Worm (Caenorhabditis elegans): Measurements from ENCODE around the gene ZK354.2.
"Not testable (repeated sequence)": the region's sequence is repeated elsewhere in the genome, so short reads cannot be mapped to it uniquely, and the experiment has no call there.

Gene ZK354.2

DNA sequence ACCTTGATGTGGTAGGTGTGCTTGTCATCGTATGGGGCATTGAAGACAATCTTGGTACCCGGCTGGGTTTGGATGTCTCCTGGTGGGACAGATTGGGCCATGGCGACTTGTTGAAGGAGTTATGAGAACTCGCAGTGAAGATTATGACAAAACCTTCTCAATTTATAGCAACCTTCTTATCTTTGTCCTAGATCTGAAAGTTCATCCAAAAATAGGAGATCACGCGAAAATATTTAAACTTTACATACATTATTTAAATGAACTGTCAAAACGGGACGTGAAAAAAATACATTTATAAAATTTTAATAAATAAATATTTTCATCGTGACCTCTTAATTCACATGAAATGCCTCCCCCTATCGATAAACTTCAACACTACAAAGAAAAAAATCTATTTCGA lies at the start of gene ZK354.2, which contains the start of gene msp-59:
Gene ZK354.2, plus strand, starts transcription at position 395 of the 400 bp plus-strand sequence.
Gene msp-59, minus strand, starts transcription at position 101 of the 400 bp plus-strand sequence.
- TF ChIP-seq ama-1 (optimal IDR thresholded peaks at IDR 0.05); flt-1 (GFP tag; IDR thresholded peaks at IDR 0.05); ceh-36 (tag; optimal IDR thresholded peaks at IDR 0.05): not testable (repeated sequence)

DNA sequence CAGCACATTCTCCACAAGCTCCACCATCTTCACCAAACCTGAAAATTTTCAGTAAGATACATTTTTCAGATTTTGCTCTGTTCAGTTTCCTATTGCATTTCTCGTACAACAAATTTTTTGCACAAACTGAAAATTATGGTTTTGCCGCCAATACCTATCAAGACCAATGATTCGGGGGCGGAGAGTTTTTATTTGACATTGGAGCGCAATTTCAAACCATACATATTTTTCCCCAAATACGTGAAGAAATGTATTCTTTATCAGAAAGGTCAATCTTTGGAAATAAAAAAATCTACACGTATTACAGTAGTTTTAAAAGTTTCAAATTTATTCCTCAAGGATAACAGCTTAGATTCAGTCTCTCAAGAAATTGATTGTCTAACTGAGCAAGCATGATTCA lies 46.7 kb upstream of the ZK354.2 start, which contains the start of gene F36H12.5:
Gene F36H12.5, plus strand, starts transcription at position 301 of the 400 bp plus-strand sequence.
- TF ChIP-seq hmbx-1 (tag; optimal IDR thresholded peaks at IDR 0.05): no peak

DNA sequence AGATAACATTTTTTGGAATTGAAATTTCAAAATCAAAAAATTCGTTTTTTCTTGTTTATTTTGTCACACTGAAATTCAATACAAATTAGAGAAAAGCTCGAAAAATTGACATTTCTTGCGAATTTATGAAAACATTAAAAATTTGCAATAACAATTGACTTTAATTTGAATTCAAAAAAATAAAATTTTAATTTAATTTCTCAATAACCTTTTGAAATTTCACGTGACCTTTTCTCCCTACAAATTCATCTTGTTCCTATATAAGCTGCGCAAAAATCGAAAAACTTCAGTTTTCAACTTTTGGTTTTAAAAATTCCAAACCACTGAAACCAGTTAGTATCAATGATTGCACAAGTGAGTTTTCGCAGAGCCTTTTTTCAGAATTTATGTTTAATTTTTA lies 44.4 kb upstream of the ZK354.2 start, which contains the start of gene F36H12.4:
Gene F36H12.4, plus strand, starts transcription at position 301 of the 400 bp plus-strand sequence.
- TF ChIP-seq tbx-37 (GFP tag; conservative IDR thresholded peaks at IDR 0.05): no peak
- no peak for TF ChIP-seq hnd-1 (tag; optimal IDR thresholded peaks at IDR 0.05)
- no peak for TF ChIP-seq B0310.2 (tag; optimal IDR thresholded peaks at IDR 0.05)
- no peak for TF ChIP-seq ama-1 (optimal IDR thresholded peaks at IDR 0.05)
- no peak for TF ChIP-seq pes-1 (GFP tag; IDR thresholded peaks at IDR 0.05)
- TF ChIP-seq ceh-13 (GFP tag; optimal IDR thresholded peaks at IDR 0.05): no peak
- no peak for TF ChIP-seq ets-7 (tag; optimal IDR thresholded peaks at IDR 0.05)
- no peak for TF ChIP-seq hmg-4 (GFP tag; optimal IDR thresholded peaks at IDR 0.05)
- TF ChIP-seq sea-1 (GFP tag; conservative IDR thresholded peaks at IDR 0.05): no peak
- TF ChIP-seq scrt-1 (GFP tag; IDR thresholded peaks at IDR 0.05): no peak
- TF ChIP-seq aly-1 (tag; optimal IDR thresholded peaks at IDR 0.05): no peak
- TF ChIP-seq ceh-36 (tag; optimal IDR thresholded peaks at IDR 0.05): no peak
- TF ChIP-seq tra-4 (tag; optimal IDR thresholded peaks at IDR 0.05): no peak
- TF ChIP-seq tbx-11 (GFP tag; IDR thresholded peaks at IDR 0.05): no peak
- no peak for TF ChIP-seq flt-1 (GFP tag; IDR thresholded peaks at IDR 0.05)
- TF ChIP-seq F13C5.2 (tag; optimal IDR thresholded peaks at IDR 0.05): no peak
- TF ChIP-seq hmbx-1 (tag; optimal IDR thresholded peaks at IDR 0.05): no peak

DNA sequence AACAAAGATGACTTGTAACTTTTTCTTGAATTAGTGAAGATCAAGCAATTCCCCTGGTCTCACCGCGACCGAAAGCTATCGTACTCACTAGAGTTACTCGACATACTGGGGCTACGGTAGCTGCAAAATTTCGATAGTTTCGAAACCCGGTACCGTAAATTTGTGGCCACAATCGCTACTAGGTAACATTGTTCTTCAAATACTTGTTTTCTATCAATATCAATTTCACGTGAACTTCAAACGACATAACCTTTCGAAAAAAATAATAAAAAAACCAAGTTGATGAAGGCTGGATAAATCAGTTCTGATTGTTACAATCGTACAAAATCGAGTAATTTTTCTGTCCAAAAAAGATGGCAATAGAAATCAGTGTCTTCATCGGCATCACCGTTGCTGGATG lies 40.7 kb upstream of the ZK354.2 start, which contains the start of gene F36H12.3:
Gene F36H12.3, plus strand, starts transcription at position 301 of the 400 bp plus-strand sequence.
- TF ChIP-seq pes-1 (GFP tag; IDR thresholded peaks at IDR 0.05) (no peak), ceh-36 (tag; optimal IDR thresholded peaks at IDR 0.05) (no peak), tra-4 (tag; optimal IDR thresholded peaks at IDR 0.05) (no peak), hmbx-1 (tag; optimal IDR thresholded peaks at IDR 0.05) (no peak), F13C5.2 (tag; optimal IDR thresholded peaks at IDR 0.05) (no peak), hnd-1 (tag; optimal IDR thresholded peaks at IDR 0.05) (no peak), B0310.2 (tag; optimal IDR thresholded peaks at IDR 0.05) (no peak), tbx-11 (GFP tag; IDR thresholded peaks at IDR 0.05) (no peak), ceh-13 (GFP tag; optimal IDR thresholded peaks at IDR 0.05) (no peak), aly-1 (tag; optimal IDR thresholded peaks at IDR 0.05) (no peak), scrt-1 (GFP tag; IDR thresholded peaks at IDR 0.05) (no peak), ama-1 (optimal IDR thresholded peaks at IDR 0.05) (no peak), sea-1 (GFP tag; conservative IDR thresholded peaks at IDR 0.05) (no peak), tbx-37 (GFP tag; conservative IDR thresholded peaks at IDR 0.05) (no peak), ets-7 (tag; optimal IDR thresholded peaks at IDR 0.05) (no peak), flt-1 (GFP tag; IDR thresholded peaks at IDR 0.05) (no peak), hmg-4 (GFP tag; optimal IDR thresholded peaks at IDR 0.05) (no peak)

DNA sequence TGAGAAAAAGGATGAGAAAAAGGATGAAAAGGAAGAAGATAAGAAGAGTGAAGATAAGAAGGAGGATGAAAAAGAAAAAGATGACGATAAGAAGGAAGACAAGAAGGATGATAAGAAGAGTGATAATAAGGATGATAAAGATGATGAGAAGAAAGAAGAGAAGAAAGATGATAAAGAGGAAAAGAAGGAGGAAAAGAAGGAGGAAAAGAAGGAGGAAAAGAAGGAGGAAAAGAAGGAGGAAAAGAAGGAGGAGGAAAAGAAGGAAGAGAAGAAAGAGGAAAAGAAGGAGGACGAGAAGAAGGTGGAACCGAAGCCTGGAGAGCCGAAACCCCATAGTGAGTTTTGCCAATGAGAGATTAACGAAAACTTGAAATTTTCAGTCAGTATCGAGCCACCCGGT lies 39.8 kb upstream of the ZK354.2 start:
- no peak for TF ChIP-seq scrt-1 (GFP tag; IDR thresholded peaks at IDR 0.05)

DNA sequence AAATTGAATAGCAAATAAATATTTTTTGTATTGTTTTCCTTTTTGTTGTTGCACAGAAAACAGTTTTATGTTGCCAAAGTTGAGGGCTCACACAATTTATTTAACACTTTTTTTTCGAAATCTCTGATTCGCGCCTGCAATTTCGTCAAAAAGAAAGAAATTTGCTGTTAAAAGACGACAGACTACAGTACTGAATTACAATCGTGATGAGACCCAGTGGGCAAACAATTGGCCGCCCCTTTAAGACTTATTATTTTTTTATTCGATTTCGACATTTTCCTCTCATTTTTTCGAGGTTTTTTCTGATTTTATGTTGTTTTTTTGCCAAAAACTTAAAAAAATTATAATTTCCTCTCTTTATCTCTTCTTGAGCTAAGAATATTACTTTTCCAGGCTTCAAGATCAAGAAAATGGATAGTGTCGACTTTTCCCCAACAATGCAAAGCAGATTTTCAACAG lies 39.1 kb upstream of the ZK354.2 start, which contains the start of gene slfl-4:
Gene slfl-4, plus strand, starts transcription at position 409 of the 459 bp plus-strand sequence.
- TF ChIP-seq pes-1 (GFP tag; IDR thresholded peaks at IDR 0.05) (no peak), hmbx-1 (tag; optimal IDR thresholded peaks at IDR 0.05) (no peak), B0310.2 (tag; optimal IDR thresholded peaks at IDR 0.05) (no peak), ceh-36 (tag; optimal IDR thresholded peaks at IDR 0.05) (no peak), tbx-37 (GFP tag; conservative IDR thresholded peaks at IDR 0.05) (no peak), ets-7 (tag; optimal IDR thresholded peaks at IDR 0.05) (no peak), sea-1 (GFP tag; conservative IDR thresholded peaks at IDR 0.05) (no peak), tra-4 (tag; optimal IDR thresholded peaks at IDR 0.05) (no peak), tbx-11 (GFP tag; IDR thresholded peaks at IDR 0.05) (no peak), aly-1 (tag; optimal IDR thresholded peaks at IDR 0.05) (no peak), ceh-13 (GFP tag; optimal IDR thresholded peaks at IDR 0.05) (no peak)

DNA sequence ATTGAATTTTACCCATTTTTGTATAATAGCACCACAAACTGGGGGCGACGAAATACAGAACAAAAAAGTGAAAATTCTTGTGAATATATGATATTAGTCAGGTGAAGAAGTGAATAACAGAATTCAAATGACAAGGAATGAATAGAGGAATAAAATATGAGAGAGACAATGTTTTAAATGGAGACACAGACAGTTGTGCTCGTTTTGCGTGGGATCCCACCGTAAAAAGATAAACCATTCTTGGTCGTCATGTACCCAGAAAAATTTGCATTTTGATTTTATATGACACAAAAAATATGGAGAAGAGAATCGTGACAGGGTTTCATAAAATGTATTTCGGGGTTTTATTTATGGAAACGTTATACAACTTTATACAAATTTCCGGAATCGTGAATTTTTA lies 35.5 kb upstream of the ZK354.2 start, which contains the start of gene F36H12.17:
Gene F36H12.17, minus strand, starts transcription at position 101 of the 400 bp plus-strand sequence.
- TF ChIP-seq tra-4 (tag; optimal IDR thresholded peaks at IDR 0.05) (no peak), pes-1 (GFP tag; IDR thresholded peaks at IDR 0.05) (no peak), ceh-36 (tag; optimal IDR thresholded peaks at IDR 0.05) (no peak)

DNA sequence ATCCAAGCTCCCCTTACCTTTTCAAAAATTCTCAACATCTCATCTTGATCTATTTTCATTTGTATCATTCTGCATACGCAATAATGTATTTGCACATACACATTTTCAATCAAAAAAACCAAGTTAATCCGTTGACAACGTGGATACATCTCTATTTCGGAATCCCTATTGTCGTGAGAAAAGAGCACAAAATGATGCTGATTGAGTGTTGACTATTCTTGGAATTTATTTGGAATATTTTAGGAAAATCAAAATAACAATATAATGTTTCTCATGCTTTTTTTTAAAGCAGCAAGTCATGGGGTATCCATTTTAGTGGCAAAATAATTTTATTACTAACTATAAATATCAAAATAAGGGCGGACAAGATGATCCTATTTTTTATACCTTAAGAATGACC lies 31.7 kb upstream of the ZK354.2 start:
- TF ChIP-seq ama-1 (optimal IDR thresholded peaks at IDR 0.05) (no peak), ceh-13 (GFP tag; optimal IDR thresholded peaks at IDR 0.05) (no peak), B0310.2 (tag; optimal IDR thresholded peaks at IDR 0.05) (no peak), aly-1 (tag; optimal IDR thresholded peaks at IDR 0.05) (no peak), ets-7 (tag; optimal IDR thresholded peaks at IDR 0.05) (no peak), F13C5.2 (tag; optimal IDR thresholded peaks at IDR 0.05) (no peak), tbx-11 (GFP tag; IDR thresholded peaks at IDR 0.05) (no peak), ceh-36 (tag; optimal IDR thresholded peaks at IDR 0.05) (no peak), flt-1 (GFP tag; IDR thresholded peaks at IDR 0.05) (no peak), tbx-37 (GFP tag; conservative IDR thresholded peaks at IDR 0.05) (no peak), scrt-1 (GFP tag; IDR thresholded peaks at IDR 0.05) (no peak), hmbx-1 (tag; optimal IDR thresholded peaks at IDR 0.05) (no peak), tra-4 (tag; optimal IDR thresholded peaks at IDR 0.05) (no peak), sea-1 (GFP tag; conservative IDR thresholded peaks at IDR 0.05) (no peak), hmg-4 (GFP tag; optimal IDR thresholded peaks at IDR 0.05) (no peak), hnd-1 (tag; optimal IDR thresholded peaks at IDR 0.05) (no peak)
